Fruit fly (Drosophila melanogaster) whole organism, embryonic: Measurements from ENCODE around the gene fig.

Experiments
- Adf1 ChIP-seq: fragments of 200-800 bp; sonication (Bioruptor generic); IDR thresholded peaks from 2 replicates; pipeline ENCODE4 v1.3.6; 2022; ENCODE audit warnings: missing biosample characterization, missing genetic modification characterization
- Awh ChIP-seq: fragments of 200-800 bp; sonication (Bioruptor generic); IDR thresholded peaks from 2 replicates; pipeline ENCODE4, ENCODE4 v1.3.6; 2022; ENCODE audit warnings: missing biosample characterization, missing genetic modification characterization
- Bgb ChIP-seq: fragments of 200-800 bp; sonication (Bioruptor generic); IDR thresholded peaks from 2 replicates; pipeline ENCODE4 v1.3.6; 2022; ENCODE audit warnings: missing biosample characterization, missing genetic modification characterization; ENCODE audit not compliant: partially characterized antibody
- CG11398 ChIP-seq: fragments of 200-800 bp; sonication (Bioruptor generic); optimal IDR thresholded peaks from 2 replicates; lab custom pipeline; 2016; ENCODE audit warnings: missing biosample characterization, missing genetic modification characterization
- CG11456 ChIP-seq: fragments of 200-800 bp; sonication (Bioruptor generic); IDR thresholded peaks from 3 replicates; pipeline ENCODE4 v1.3.6; 2022; ENCODE audit warnings: missing biosample characterization, missing genetic modification characterization
- CG11696 ChIP-seq: fragments of 200-800 bp; sonication (Bioruptor generic); IDR thresholded peaks from 2 replicates; pipeline ENCODE4 v1.3.6; 2022; ENCODE audit warnings: missing biosample characterization, missing genetic modification characterization
- CG11723 ChIP-seq: fragments of 200-800 bp; sonication (Bioruptor generic); optimal IDR thresholded peaks from 2 replicates; lab custom pipeline; 2017; ENCODE audit warnings: missing biosample characterization, mild to moderate bottlenecking, missing genetic modification characterization
- CG15011 ChIP-seq: fragments of 200-800 bp; sonication (Bioruptor generic); optimal IDR thresholded peaks from 3 replicates; lab custom pipeline; 2018; ENCODE audit warnings: missing biosample characterization, mild to moderate bottlenecking, missing genetic modification characterization
- CG15479 ChIP-seq: fragments of 200-800 bp; sonication (Bioruptor generic); optimal IDR thresholded peaks from 3 replicates; lab custom pipeline; 2019; ENCODE audit warnings: missing biosample characterization, mild to moderate bottlenecking, missing genetic modification characterization, moderate library complexity
- CG1602 ChIP-seq: fragments of 200-800 bp; sonication (Bioruptor generic); optimal IDR thresholded peaks from 3 replicates; lab custom pipeline; 2016; ENCODE audit warnings: missing biosample characterization, missing genetic modification characterization
- CG1647 ChIP-seq: fragments of 200-800 bp; sonication (Bioruptor generic); optimal IDR thresholded peaks from 3 replicates; lab custom pipeline; 2016; ENCODE audit warnings: missing biosample characterization, missing genetic modification characterization
- CG17385 ChIP-seq: fragments of 200-800 bp; sonication (Bioruptor generic); optimal IDR thresholded peaks from 3 replicates; lab custom pipeline; 2018; ENCODE audit warnings: missing biosample characterization, mild to moderate bottlenecking, missing genetic modification characterization
- CG2199 ChIP-seq: fragments of 200-800 bp; sonication (Bioruptor generic); IDR thresholded peaks from 3 replicates; pipeline ENCODE4 v1.3.6; 2022; ENCODE audit warnings: missing biosample characterization, missing genetic modification characterization
- CG32532 ChIP-seq: fragments of 200-800 bp; sonication (Bioruptor generic); IDR thresholded peaks from 2 replicates; pipeline ENCODE4 v1.3.6; 2022; ENCODE audit warnings: missing biosample characterization, missing genetic modification characterization
- CG33213 ChIP-seq: fragments of 200-800 bp; sonication (Bioruptor generic); optimal IDR thresholded peaks from 3 replicates; lab custom pipeline; 2016; ENCODE audit warnings: missing biosample characterization, missing genetic modification characterization
- CG3407 ChIP-seq: fragments of 200-800 bp; sonication (Bioruptor generic); optimal IDR thresholded peaks from 2 replicates; lab custom pipeline; 2018; ENCODE audit warnings: missing biosample characterization, mild to moderate bottlenecking, missing genetic modification characterization
- CG42726 ChIP-seq: fragments of 200-800 bp; sonication (Bioruptor generic); IDR thresholded peaks from 2 replicates; pipeline ENCODE4 v1.3.6; 2022; ENCODE audit warnings: missing biosample characterization, missing genetic modification characterization; ENCODE audit not compliant: partially characterized antibody
- CG6683 ChIP-seq: fragments of 200-800 bp; sonication (Bioruptor generic); optimal IDR thresholded peaks from 2 replicates; lab custom pipeline; 2017; ENCODE audit warnings: missing biosample characterization, mild to moderate bottlenecking, missing genetic modification characterization, missing genetic modification reagents
- D19A ChIP-seq: fragments of 200-800 bp; optimal IDR thresholded peaks from 3 replicates; lab custom pipeline; 2019; ENCODE audit warnings: missing biosample characterization, mild to moderate bottlenecking, missing genetic modification characterization, moderate library complexity
- D19B ChIP-seq: fragments of 200-800 bp; sonication (Bioruptor generic); optimal IDR thresholded peaks from 2 replicates; lab custom pipeline; 2017; ENCODE audit warnings: missing biosample characterization, mild to moderate bottlenecking, missing genetic modification characterization
- Deaf1 ChIP-seq: fragments of 200-800 bp; optimal IDR thresholded peaks from 3 replicates; lab custom pipeline; 2019; ENCODE audit warnings: missing biosample characterization, mild to moderate bottlenecking, missing genetic modification characterization, moderate library complexity
- Elba2 ChIP-seq: fragments of 200-800 bp; sonication (Bioruptor generic); optimal IDR thresholded peaks from 3 replicates; lab custom pipeline; 2016; ENCODE audit warnings: missing biosample characterization, missing genetic modification characterization
- GATAe ChIP-seq: fragments of 200-800 bp; sonication (Bioruptor generic); conservative IDR thresholded peaks from 2 replicates; pipeline ENCODE4 v1.3.6; 2022; ENCODE audit warnings: missing biosample characterization, missing genetic modification characterization
- HmgD ChIP-seq: fragments of 200-800 bp; sonication (Bioruptor generic); optimal IDR thresholded peaks from 3 replicates; lab custom pipeline; 2016; ENCODE audit warnings: missing biosample characterization, missing genetic modification characterization
- Mrtf ChIP-seq: fragments of 200-800 bp; sonication (Bioruptor generic); IDR thresholded peaks from 3 replicates; pipeline ENCODE4 v1.3.6; 2022; ENCODE audit warnings: missing biosample characterization, missing genetic modification characterization
- NK7.1 ChIP-seq: fragments of 200-800 bp; sonication (Bioruptor generic); optimal IDR thresholded peaks from 3 replicates; lab custom pipeline; 2016; ENCODE audit warnings: missing biosample characterization, missing genetic modification characterization
- Nf-YB ChIP-seq: fragments of 200-800 bp; sonication (Bioruptor generic); optimal IDR thresholded peaks from 3 replicates; lab custom pipeline; 2019; ENCODE audit warnings: missing biosample characterization, mild to moderate bottlenecking, missing genetic modification characterization, moderate library complexity
- Oaz ChIP-seq: fragments of 200-800 bp; sonication (Bioruptor generic); IDR thresholded peaks from 2 replicates; pipeline ENCODE4 v1.3.6; 2022; ENCODE audit warnings: missing biosample characterization, missing genetic modification characterization
- Poxn ChIP-seq: fragments of 200-800 bp; sonication (Bioruptor generic); IDR thresholded peaks from 2 replicates; pipeline ENCODE4 v1.3.6; 2022; ENCODE audit warnings: missing biosample characterization, missing genetic modification characterization
- Sry-δ ChIP-seq: fragments of 200-800 bp; sonication (Bioruptor generic); optimal IDR thresholded peaks from 2 replicates; lab custom pipeline; 2016; ENCODE audit warnings: missing biosample characterization, missing genetic modification characterization
- amos ChIP-seq: fragments of 200-800 bp; sonication (Bioruptor generic); IDR thresholded peaks from 2 replicates; pipeline ENCODE4 v1.3.6; 2022; ENCODE audit warnings: missing biosample characterization, missing genetic modification characterization; ENCODE audit not compliant: partially characterized antibody
- cad ChIP-seq: fragments of >200 bp; optimal IDR thresholded peaks from 2 replicates; lab custom pipeline; 2017; ENCODE audit warnings: missing biosample characterization, missing genetic modification characterization
- cg ChIP-seq: fragments of 200-800 bp; sonication (Bioruptor generic); optimal IDR thresholded peaks from 3 replicates; lab custom pipeline; 2019; ENCODE audit warnings: missing biosample characterization, mild to moderate bottlenecking, missing genetic modification characterization, moderate library complexity
- chinmo ChIP-seq: fragments of 200-800 bp; sonication (Bioruptor generic); IDR thresholded peaks from 4 replicates; pipeline ENCODE4 v1.3.6; 2022; ENCODE audit warnings: missing biosample characterization, missing genetic modification characterization; ENCODE audit not compliant: partially characterized antibody
- croc ChIP-seq: fragments of 200-800 bp; sonication (Bioruptor generic); conservative IDR thresholded peaks from 3 replicates; pipeline ENCODE4 v1.3.6; 2022; ENCODE audit warnings: missing biosample characterization, missing genetic modification characterization
- dm ChIP-seq: fragments of 200-800 bp; sonication (Bioruptor generic); optimal IDR thresholded peaks from 3 replicates; lab custom pipeline; 2016; ENCODE audit warnings: missing biosample characterization, missing genetic modification characterization
- dysf ChIP-seq: fragments of 200-800 bp; sonication (Bioruptor generic); IDR thresholded peaks from 3 replicates; pipeline ENCODE4 v1.3.6; 2022; ENCODE audit warnings: missing biosample characterization, missing genetic modification characterization
- exex ChIP-seq: fragments of 200-800 bp; sonication (Bioruptor generic); optimal IDR thresholded peaks from 4 replicates; lab custom pipeline; 2018; ENCODE audit warnings: missing biosample characterization, mild to moderate bottlenecking, missing genetic modification characterization, moderate library complexity
- ftz-f1 ChIP-seq: fragments of 200-800 bp; sonication (Bioruptor generic); optimal IDR thresholded peaks from 2 replicates; lab custom pipeline; 2016; ENCODE audit warnings: missing biosample characterization, missing genetic modification characterization
- gro ChIP-seq: fragments of 200-800 bp; sonication (Bioruptor generic); optimal IDR thresholded peaks from 2 replicates; lab custom pipeline; 2016; ENCODE audit warnings: missing biosample characterization, missing genetic modification characterization
- jumu ChIP-seq: fragments of 200-800 bp; sonication (Bioruptor generic); optimal IDR thresholded peaks from 3 replicates; lab custom pipeline; 2016; ENCODE audit warnings: missing biosample characterization, missing genetic modification characterization
- kay ChIP-seq: fragments of 200-800 bp; sonication (Bioruptor generic); optimal IDR thresholded peaks from 2 replicates; lab custom pipeline; 2016; ENCODE audit warnings: missing biosample characterization, missing genetic modification characterization
- luna ChIP-seq: fragments of 200-800 bp; sonication (Bioruptor generic); optimal IDR thresholded peaks from 2 replicates; lab custom pipeline; 2016; ENCODE audit warnings: missing biosample characterization, missing genetic modification characterization
- odd ChIP-seq: fragments of 200-800 bp; sonication (Bioruptor generic); optimal IDR thresholded peaks from 2 replicates; lab custom pipeline; 2017; ENCODE audit warnings: missing biosample characterization, mild to moderate bottlenecking, missing genetic modification characterization
- pan ChIP-seq, 4 experiments: fragments of >200 bp in 3 of 4; fragments of 200-800 bp in 1 of 4; sonication (Bioruptor generic) in 1 of 4; optimal IDR thresholded peaks in 3 of 4; IDR thresholded peaks in 1 of 4; 2 replicates each; pipeline versions ENCODE4 v1.3.6 to Lab custom; 2017 to 2022; ENCODE audit warnings: missing biosample characterization in 2 of 4, missing genetic modification characterization in 2 of 4, mixed read lengths in 1 of 4
- row ChIP-seq: fragments of 200-800 bp; sonication (Bioruptor generic); IDR thresholded peaks from 3 replicates; pipeline ENCODE4 v1.3.6; 2022; ENCODE audit warnings: missing biosample characterization, missing genetic modification characterization
- slbo ChIP-seq: fragments of 200-800 bp; sonication (Bioruptor generic); IDR thresholded peaks from 2 replicates; pipeline ENCODE4 v1.3.6; 2022; ENCODE audit warnings: missing biosample characterization, missing genetic modification characterization
- so ChIP-seq: fragments of 200-800 bp; sonication (Bioruptor generic); IDR thresholded peaks from 3 replicates; pipeline ENCODE4 v1.3.6; 2022; ENCODE audit warnings: missing biosample characterization, missing genetic modification characterization
- tx ChIP-seq: fragments of 200-800 bp; sonication (Bioruptor generic); optimal IDR thresholded peaks from 2 replicates; lab custom pipeline; 2016; ENCODE audit warnings: missing biosample characterization, missing genetic modification characterization

fig gene

DNA sequence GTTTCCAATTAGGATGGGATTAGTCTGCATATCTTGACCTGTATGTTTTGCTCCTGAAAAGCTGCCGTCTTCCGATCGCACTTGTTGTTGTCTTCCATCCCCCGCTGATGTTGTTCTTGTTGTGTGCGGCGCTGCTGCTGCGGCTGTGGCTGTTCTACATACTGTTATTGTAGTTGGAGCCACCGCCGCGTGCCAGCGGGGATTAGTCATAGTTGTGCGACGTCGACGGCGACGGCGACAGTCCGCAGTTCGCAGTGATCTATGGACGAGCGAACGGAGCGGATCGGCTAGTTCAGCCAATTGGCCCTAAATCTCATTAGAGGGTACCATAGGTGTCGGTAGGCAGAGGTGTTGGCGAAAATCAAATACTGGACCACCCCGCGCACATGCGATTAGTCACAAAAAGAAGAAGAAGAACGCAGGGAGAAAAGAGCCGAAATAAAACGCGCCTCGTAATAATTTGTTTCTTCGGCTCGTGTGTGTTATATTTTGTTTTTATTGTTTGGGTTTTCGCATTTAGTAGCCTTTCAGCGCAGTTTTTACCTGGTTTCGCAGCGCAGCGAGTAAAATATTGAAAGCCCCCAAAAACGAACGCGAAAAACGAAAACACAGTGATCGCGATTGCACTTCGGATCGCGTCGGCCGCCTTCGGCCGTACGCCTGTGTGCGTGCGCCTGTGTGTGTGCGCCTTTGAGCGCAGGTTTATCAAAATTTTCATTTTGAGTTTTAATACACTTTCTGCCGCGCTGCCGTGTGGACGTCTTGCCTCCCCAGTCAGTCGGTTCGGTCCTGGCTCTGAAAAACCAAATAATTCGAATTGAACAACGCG, 14.8 kb downstream of the fig start, which contains the start of gene kay:
Gene kay, plus strand, starts transcription at position 729 of the 829 bp plus-strand sequence.
- TF ChIP-seq CG15479 (GFP tag; lab: Kevin White, UChicago) (peak; percentile 57), odd (GFP tag; lab: Kevin White, UChicago) (no peak), pan (optimal IDR thresholded peaks at IDR 0.05; lab: Kevin White, UChicago) (no peak), pan (GFP tag; optimal IDR thresholded peaks at IDR 0.05 in 1 of 2, IDR thresholded peaks at IDR 0.05 in 1 of 2) (peak in 1 of 2 experiments; percentile 36), amos (GFP tag; lab: Robert Waterston, UW) (0 out of 2 replicates have a peak, but pooled peaks have one; percentile 10), dysf (no peak), tx (GFP tag; lab: Kevin White, UChicago) (no peak), CG17385 (peak; percentile 59), gro (GFP tag; lab: Kevin White, UChicago) (no peak), dm (GFP tag; lab: Kevin White, UChicago) (no peak), CG11398 (GFP tag; lab: Kevin White, UChicago) (no peak), cg (GFP tag; lab: Kevin White, UChicago) (peak; percentile 49), croc (GFP tag; lab: Robert Waterston, UW) (no peak), Awh (GFP tag; lab: Robert Waterston, UW) (no peak), CG11456 (GFP tag; lab: Robert Waterston, UW) (no peak), ftz-f1 (GFP tag; lab: Kevin White, UChicago) (no peak), Deaf1 (tag; lab: Kevin White, UChicago) (peak; percentile 96), CG3407 (no peak), NK7.1 (no peak), CG11696 (GFP tag; lab: Robert Waterston, UW) (no peak), Sry-δ (GFP tag; lab: Kevin White, UChicago) (no peak), CG2199 (peak; percentile 39; the same call in 1 of the 3 replicates), cad (GFP tag; lab: Kevin White, UChicago) (peak; percentile 18), CG1647 (GFP tag; lab: Kevin White, UChicago) (no peak), GATAe (GFP tag; lab: Robert Waterston, UW) (no peak), jumu (no peak), CG33213 (GFP tag; lab: Kevin White, UChicago) (no peak), row (peak; percentile 26; the same call in 1 of the 3 replicates), Mrtf (GFP tag; lab: Robert Waterston, UW) (no peak), exex (tag; lab: Kevin White, UChicago) (no peak), Oaz (0 out of 2 replicates have a peak, but pooled peaks have one; percentile 24), chinmo (0 out of 4 replicates have a peak, but pooled peaks have one; percentile 47), Nf-YB (GFP tag; lab: Kevin White, UChicago) (no peak), kay (GFP tag; lab: Kevin White, UChicago) (peak; percentile 69), CG32532 (GFP tag; lab: Robert Waterston, UW) (0 out of 2 replicates have a peak, but pooled peaks have one; percentile 18), CG11723 (GFP tag; lab: Kevin White, UChicago) (no peak), slbo (GFP tag; lab: Robert Waterston, UW) (peak; percentile 25; the same call in 1 of the 2 replicates), luna (GFP tag; lab: Kevin White, UChicago) (no peak), CG42726 (0 out of 2 replicates have a peak, but pooled peaks have one; percentile 19), CG6683 (GFP tag; lab: Kevin White, UChicago) (no peak), Adf1 (peak; percentile 70), so (GFP tag; lab: Robert Waterston, UW) (no peak), Poxn (GFP tag; lab: Robert Waterston, UW) (no peak), D19B (GFP tag; lab: Kevin White, UChicago) (peak; percentile 71), CG15011 (GFP tag; lab: Kevin White, UChicago) (no peak), D19A (peak; percentile 29), CG1602 (GFP tag; lab: Kevin White, UChicago) (no peak), Elba2 (GFP tag; lab: Kevin White, UChicago) (no peak), HmgD (GFP tag; lab: Kevin White, UChicago) (no peak), Bgb (peak; percentile 33; the same call in 1 of the 2 replicates)
